Fruit fly (Drosophila melanogaster) S2 (cell line): ENCODE measurements around the gene rdx.

Experiments
- CG8478 ChIP-seq: fragments of >200 bp; optimal IDR thresholded peaks from 2 replicates; lab custom pipeline; 2018
- CTCF ChIP-seq, 2 experiments: fragments of >200 bp; optimal IDR thresholded peaks; 2 replicates each; lab custom pipeline; 2018

rdx gene

dm6 chr3R:13986648-13987047 is 45.2 kb downstream of the rdx start:
- TF ChIP-seq CTCF (optimal IDR thresholded peaks at IDR 0.05; lab: Kevin White, UChicago) (no peak), CG8478 (lab: Kevin White, UChicago) (no peak)

dm6 chr3R:13984922-13985581 is 46.8 kb downstream of the rdx start:
- TF ChIP-seq CTCF (optimal IDR thresholded peaks at IDR 0.05; lab: Kevin White, UChicago) = no peak
- no peak for TF ChIP-seq CG8478 (lab: Kevin White, UChicago)

dm6 chr3R:13983272-13984032 is 48.4 kb downstream of the rdx start:
- TF ChIP-seq CTCF (optimal IDR thresholded peaks at IDR 0.05; lab: Kevin White, UChicago) (no peak), CG8478 (lab: Kevin White, UChicago) (no peak)

- TF ChIP-seq CG8478 (lab: Kevin White, UChicago) (no peak), CTCF (optimal IDR thresholded peaks at IDR 0.05; lab: Kevin White, UChicago) (no peak)
Measured at dm6 chr3R:13982298-13982846, 49.5 kb downstream of the rdx start.

- no peak for TF ChIP-seq CG8478 (lab: Kevin White, UChicago)
- no peak for TF ChIP-seq CTCF (optimal IDR thresholded peaks at IDR 0.05; lab: Kevin White, UChicago)
Measured at dm6 chr3R:13981584-13981983, 50.3 kb downstream of the rdx start.

dm6 chr3R:13980956-13981355 is 50.9 kb downstream of the rdx start:
- no peak for TF ChIP-seq CTCF (optimal IDR thresholded peaks at IDR 0.05; lab: Kevin White, UChicago)
- TF ChIP-seq CG8478 (lab: Kevin White, UChicago) = no peak

dm6 chr3R:13978078-13978559 is 53.7 kb downstream of the rdx start:
- TF ChIP-seq CTCF (optimal IDR thresholded peaks at IDR 0.05; lab: Kevin White, UChicago) (no peak), CG8478 (lab: Kevin White, UChicago) (no peak)

- no peak for TF ChIP-seq CTCF (optimal IDR thresholded peaks at IDR 0.05; lab: Kevin White, UChicago)
- no peak for TF ChIP-seq CG8478 (lab: Kevin White, UChicago)
Measured at dm6 chr3R:13977126-13977991, 54.5 kb downstream of the rdx start.

dm6 chr3R:13976070-13976492 is 55.8 kb downstream of the rdx start:
- TF ChIP-seq CG8478 (lab: Kevin White, UChicago) (no peak), CTCF (optimal IDR thresholded peaks at IDR 0.05; lab: Kevin White, UChicago) (no peak)

dm6 chr3R:13974741-13975245 is 57.1 kb downstream of the rdx start:
- no peak for TF ChIP-seq CG8478 (lab: Kevin White, UChicago)
- no peak for TF ChIP-seq CTCF (optimal IDR thresholded peaks at IDR 0.05; lab: Kevin White, UChicago)

- TF ChIP-seq CG8478 (lab: Kevin White, UChicago) (no peak), CTCF (optimal IDR thresholded peaks at IDR 0.05; lab: Kevin White, UChicago) (no peak)
Measured at dm6 chr3R:13972653-13973052, 59.2 kb downstream of the rdx start.

dm6 chr3R:13971728-13972448 is 60.0 kb downstream of the rdx start:
- TF ChIP-seq CTCF (optimal IDR thresholded peaks at IDR 0.05; lab: Kevin White, UChicago) = no peak
- no peak for TF ChIP-seq CG8478 (lab: Kevin White, UChicago)

dm6 chr3R:13964513-13964975 is 67.3 kb downstream of the rdx start, which contains the start of gene Orc2:
Gene Orc2, plus strand, starts transcription at chr3R:13964885.
- TF ChIP-seq CTCF (optimal IDR thresholded peaks at IDR 0.05; lab: Kevin White, UChicago) (no peak), CG8478 (lab: Kevin White, UChicago) (no peak)
